Worm (Caenorhabditis elegans) whole organism, mixed stage, embryonic: ENCODE data around the gene F44B9.9.

ENCODE experiments used
- M03D4.4 ChIP-seq: sonication (generic microtip); optimal IDR thresholded peaks from 2 replicates; lab custom pipeline; 2017; ENCODE audit warnings: mild to moderate bottlenecking, missing genetic modification characterization, missing compliant biosample characterization
- bed-3 ChIP-seq: fragments of 200-800 bp; sonication (Bioruptor generic); optimal IDR thresholded peaks from 3 replicates; lab custom pipeline; 2018; ENCODE audit warnings: mild to moderate bottlenecking, missing genetic modification characterization, moderate library complexity, missing compliant biosample characterization
- blmp-1 ChIP-seq: fragments of 150-350 bp; optimal IDR thresholded peaks from 2 replicates; lab custom pipeline; 2014; ENCODE audit warnings: missing biosample characterization, missing genetic modification characterization
- ceh-39 ChIP-seq: fragments of 150-350 bp; optimal IDR thresholded peaks from 2 replicates; lab custom pipeline; 2014; ENCODE audit warnings: missing biosample characterization, missing genetic modification characterization
- ceh-43 ChIP-seq: fragments of 200-800 bp; sonication (Bioruptor generic); optimal IDR thresholded peaks from 2 replicates; lab custom pipeline; 2018; ENCODE audit warnings: mild to moderate bottlenecking, missing genetic modification characterization, moderate library complexity, missing compliant biosample characterization
- ceh-83 ChIP-seq: fragments of 200-800 bp; sonication (Bioruptor generic); optimal IDR thresholded peaks from 2 replicates; lab custom pipeline; 2018; ENCODE audit warnings: mild to moderate bottlenecking, missing genetic modification characterization, missing compliant biosample characterization
- ces-1 ChIP-seq: fragments of 150-350 bp; optimal IDR thresholded peaks from 2 replicates; lab custom pipeline; 2014; ENCODE audit warnings: missing biosample characterization, missing genetic modification reagents, missing genetic modification characterization
- cnd-1 ChIP-seq: fragments of 200-800 bp; sonication (Bioruptor generic); optimal IDR thresholded peaks from 2 replicates; lab custom pipeline; 2018; ENCODE audit warnings: mild to moderate bottlenecking, missing genetic modification characterization, missing compliant biosample characterization
- drap-1 ChIP-seq: fragments of 200-800 bp; sonication (Bioruptor generic); optimal IDR thresholded peaks from 3 replicates; lab custom pipeline; 2018; ENCODE audit warnings: mild to moderate bottlenecking, missing genetic modification characterization, missing compliant biosample characterization
- elt-1 ChIP-seq: sonication (generic microtip); optimal IDR thresholded peaks from 2 replicates; lab custom pipeline; 2017; ENCODE audit warnings: missing genetic modification characterization, mild to moderate bottlenecking, missing compliant biosample characterization, antibody characterized with exemption, moderate library complexity, borderline replicate concordance; ENCODE audit not compliant: insufficient read depth
- elt-3 ChIP-seq: fragments of 150-350 bp; optimal IDR thresholded peaks from 2 replicates; lab custom pipeline; 2014; ENCODE audit warnings: missing biosample characterization, missing genetic modification characterization
- flh-1 ChIP-seq: fragments of 200-800 bp; sonication (Bioruptor generic); optimal IDR thresholded peaks from 2 replicates; lab custom pipeline; 2018; ENCODE audit warnings: mild to moderate bottlenecking, missing genetic modification characterization, moderate library complexity, missing compliant biosample characterization
- ham-2 ChIP-seq: fragments of 200-800 bp; sonication (Bioruptor generic); optimal IDR thresholded peaks from 2 replicates; lab custom pipeline; 2018; ENCODE audit warnings: mild to moderate bottlenecking, missing genetic modification characterization, missing compliant biosample characterization
- hlh-1 ChIP-seq: fragments of 150-350 bp; optimal IDR thresholded peaks from 2 replicates; lab custom pipeline; 2014; ENCODE audit warnings: missing biosample characterization, missing genetic modification reagents, missing genetic modification characterization
- lin-13 ChIP-seq: fragments of 150-350 bp; optimal IDR thresholded peaks from 2 replicates; lab custom pipeline; 2014; ENCODE audit warnings: missing biosample characterization, missing genetic modification characterization
- lin-32 ChIP-seq: fragments of 200-800 bp; sonication (Bioruptor generic); optimal IDR thresholded peaks from 2 replicates; lab custom pipeline; 2018; ENCODE audit warnings: mild to moderate bottlenecking, missing genetic modification characterization, missing compliant biosample characterization
- lsy-2 ChIP-seq: fragments of 150-350 bp; optimal IDR thresholded peaks from 2 replicates; lab custom pipeline; 2014; ENCODE audit warnings: missing biosample characterization, missing genetic modification characterization
- mab-5 ChIP-seq: fragments of 150-350 bp; optimal IDR thresholded peaks from 2 replicates; lab custom pipeline; 2014; ENCODE audit warnings: missing biosample characterization, missing genetic modification characterization
- mep-1 ChIP-seq: fragments of 150-350 bp; optimal IDR thresholded peaks from 2 replicates; lab custom pipeline; 2017; ENCODE audit warnings: missing biosample characterization, missing genetic modification reagents, missing genetic modification characterization, inconsistent platforms
- mls-2 ChIP-seq: sonication (generic microtip); optimal IDR thresholded peaks from 2 replicates; lab custom pipeline; 2016; ENCODE audit warnings: mild to moderate bottlenecking, missing genetic modification characterization, moderate library complexity, missing compliant biosample characterization
- nhr-12 ChIP-seq: fragments of 150-350 bp; optimal IDR thresholded peaks from 2 replicates; lab custom pipeline; 2014; ENCODE audit warnings: missing biosample characterization, missing genetic modification characterization
- nhr-2 ChIP-seq: fragments of 150-350 bp; optimal IDR thresholded peaks from 2 replicates; lab custom pipeline; 2014; ENCODE audit warnings: missing biosample characterization, missing genetic modification characterization
- nhr-237 ChIP-seq: fragments of 150-350 bp; optimal IDR thresholded peaks from 2 replicates; lab custom pipeline; 2014; ENCODE audit warnings: missing biosample characterization, missing genetic modification characterization
- nhr-28 ChIP-seq: fragments of 150-350 bp; optimal IDR thresholded peaks from 2 replicates; lab custom pipeline; 2014; ENCODE audit warnings: missing biosample characterization, missing genetic modification characterization
- nhr-76 ChIP-seq: sonication (generic microtip); optimal IDR thresholded peaks from 2 replicates; lab custom pipeline; 2017; ENCODE audit warnings: missing biosample characterization, missing genetic modification characterization
- pha-4 ChIP-seq: fragments of 150-350 bp; optimal IDR thresholded peaks from 2 replicates; lab custom pipeline; 2018; ENCODE audit warnings: missing biosample characterization, missing genetic modification reagents, missing genetic modification characterization
- sem-2 ChIP-seq: fragments of 200-800 bp; sonication (Bioruptor generic); optimal IDR thresholded peaks from 2 replicates; lab custom pipeline; 2018; ENCODE audit warnings: mild to moderate bottlenecking, missing genetic modification characterization, missing compliant biosample characterization
- snpc-4 ChIP-seq: fragments of 150-350 bp; optimal IDR thresholded peaks from 2 replicates; lab custom pipeline; 2014; ENCODE audit warnings: missing biosample characterization, missing genetic modification characterization
- sptf-1 ChIP-seq: sonication (generic microtip); optimal IDR thresholded peaks from 2 replicates; lab custom pipeline; 2017; ENCODE audit warnings: mild to moderate bottlenecking, missing genetic modification characterization, moderate library complexity, missing compliant biosample characterization
- tbx-8 ChIP-seq: fragments of 200-800 bp; sonication (Bioruptor generic); optimal IDR thresholded peaks from 2 replicates; lab custom pipeline; 2018; ENCODE audit warnings: mild to moderate bottlenecking, missing genetic modification characterization, moderate library complexity, missing compliant biosample characterization
- unc-120 ChIP-seq: sonication (generic microtip); optimal IDR thresholded peaks from 2 replicates; lab custom pipeline; 2017; ENCODE audit warnings: missing genetic modification characterization, missing compliant biosample characterization; ENCODE audit not compliant: poor library complexity, severe bottlenecking
- unc-39 ChIP-seq: fragments of 150-350 bp; optimal IDR thresholded peaks from 2 replicates; lab custom pipeline; 2014; ENCODE audit warnings: missing biosample characterization, missing genetic modification characterization
- unc-62 ChIP-seq: fragments of 150-350 bp; optimal IDR thresholded peaks from 2 replicates; lab custom pipeline; 2014; ENCODE audit warnings: missing biosample characterization, missing genetic modification reagents, missing genetic modification characterization
- zip-8 ChIP-seq: fragments of 150-350 bp; optimal IDR thresholded peaks from 2 replicates; lab custom pipeline; 2014; ENCODE audit warnings: missing biosample characterization, missing genetic modification characterization
- ztf-11 ChIP-seq: fragments of 150-350 bp; optimal IDR thresholded peaks from 2 replicates; lab custom pipeline; 2014; ENCODE audit warnings: missing biosample characterization, missing genetic modification characterization

F44B9.9 gene

DNA sequence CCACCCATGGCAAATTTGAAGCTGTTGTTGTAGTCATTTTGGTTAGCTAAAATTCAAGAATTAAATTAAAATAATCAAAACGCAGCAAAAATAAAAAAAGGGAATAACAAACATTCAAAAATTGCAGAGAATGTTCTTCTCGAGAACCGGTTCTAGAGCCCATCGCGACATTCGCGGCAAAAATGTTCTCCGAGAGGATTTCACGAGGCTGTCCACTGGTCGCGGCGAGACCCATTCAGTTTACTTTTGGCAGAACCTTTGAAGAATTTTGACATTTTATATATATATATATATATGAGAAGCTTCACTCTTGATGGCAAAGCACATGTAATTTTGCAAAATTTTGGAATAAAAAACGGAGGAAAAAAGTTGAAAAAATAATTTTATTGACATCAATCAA, 1.4 kb downstream of the F44B9.9 start, which contains the start of gene F44B9.8:
F44B9.8 (minus strand) TSS at position 163 of the 400 bp plus-strand sequence.
- TF ChIP-seq nhr-237 (peak; percentile 31), pha-4 (tag; lab: Kevin White, UChicago) (peak; percentile 17), tbx-8 (GFP tag; lab: Kevin White, UChicago) (no peak), lsy-2 (tag; lab: Kevin White, UChicago) (peak; percentile 39)

- TF ChIP-seq nhr-76 (tag; lab: Kevin White, UChicago) = no peak
- TF ChIP-seq, all 35 proteins: peak for 0
Measured at ce11 chrIII:8027942-8028341, 2.9 kb downstream of the F44B9.9 start, which contains the start of gene mdt-30. Gene mdt-30 (minus strand): TSS chrIII:8028042.

- no peak for TF ChIP-seq mls-2
- no peak for TF ChIP-seq nhr-12 (tag; lab: Kevin White, UChicago)
- TF ChIP-seq unc-120 (tag; lab: Kevin White, UChicago) = peak; percentile 75
- TF ChIP-seq ceh-83 (GFP tag; lab: Kevin White, UChicago) = no peak
- no peak for TF ChIP-seq zip-8 (tag; lab: Kevin White, UChicago)
- TF ChIP-seq mep-1 = no peak
- TF ChIP-seq ceh-39 = no peak
- no peak for TF ChIP-seq ces-1 (GFP tag; lab: Kevin White, UChicago)
- peak; percentile 17 for TF ChIP-seq hlh-1 (tag; lab: Kevin White, UChicago)
- no peak for TF ChIP-seq unc-62 (GFP tag; lab: Kevin White, UChicago)
Measured at ce11 chrIII:8022077-8022476, 8.8 kb downstream of the F44B9.9 start, which contains the start of gene F44B9.2. Gene F44B9.2 (plus strand): TSS chrIII:8022463.

ce11 chrIII:8020823-8021332, 10.0 kb downstream of the F44B9.9 start, which contains the start of gene lin-36:
Gene lin-36 (minus strand): TSS chrIII:8020873.
- TF ChIP-seq cnd-1 (no peak), pha-4 (tag; lab: Kevin White, UChicago) (peak; percentile 54), sem-2 (GFP tag; lab: Kevin White, UChicago) (no peak), nhr-2 (tag; lab: Kevin White, UChicago) (peak; percentile 36), bed-3 (GFP tag; lab: Kevin White, UChicago) (no peak), nhr-237 (peak; percentile 70), mep-1 (peak; percentile 87), lsy-2 (tag; lab: Kevin White, UChicago) (peak; percentile 79), ceh-83 (GFP tag; lab: Kevin White, UChicago) (no peak), drap-1 (GFP tag; lab: Kevin White, UChicago) (peak; percentile 43), snpc-4 (tag; lab: Kevin White, UChicago) (no peak), elt-3 (tag; lab: Kevin White, UChicago) (peak; percentile 32), sptf-1 (tag; lab: Kevin White, UChicago) (peak; percentile 44), zip-8 (tag; lab: Kevin White, UChicago) (no peak), blmp-1 (tag; lab: Kevin White, UChicago) (no peak), ceh-43 (GFP tag; lab: Kevin White, UChicago) (peak; percentile 24), tbx-8 (GFP tag; lab: Kevin White, UChicago) (no peak), unc-39 (no peak), mab-5 (tag; lab: Kevin White, UChicago) (no peak), M03D4.4 (tag; lab: Kevin White, UChicago) (peak; percentile 56), elt-1 (tag; lab: Kevin White, UChicago) (peak; percentile 47), ham-2 (GFP tag; lab: Kevin White, UChicago) (peak; percentile 53), lin-32 (GFP tag; lab: Kevin White, UChicago) (no peak), lin-13 (tag; lab: Kevin White, UChicago) (peak; percentile 86), ztf-11 (no peak), mls-2 (peak; percentile 59), ceh-39 (peak; percentile 97), nhr-76 (tag; lab: Kevin White, UChicago) (no peak), hlh-1 (tag; lab: Kevin White, UChicago) (peak; percentile 14), nhr-12 (tag; lab: Kevin White, UChicago) (no peak), flh-1 (GFP tag; lab: Kevin White, UChicago) (no peak), unc-62 (GFP tag; lab: Kevin White, UChicago) (peak; percentile 97), ces-1 (GFP tag; lab: Kevin White, UChicago) (no peak), nhr-28 (no peak), unc-120 (tag; lab: Kevin White, UChicago) (peak; percentile 90)
